Fruit fly (Drosophila melanogaster) whole organism, embryonic: ENCODE data around the gene Snx27.

ENCODE experiments used
- Atf-2 ChIP-seq: fragments of 200-800 bp; sonication (Bioruptor generic); optimal IDR thresholded peaks from 2 replicates; lab custom pipeline; 2016; ENCODE audit warnings: missing biosample characterization, missing genetic modification characterization
- BtbVII ChIP-seq: fragments of 200-800 bp; sonication (Bioruptor generic); optimal IDR thresholded peaks from 3 replicates; lab custom pipeline; 2017; ENCODE audit warnings: missing biosample characterization, mild to moderate bottlenecking, missing genetic modification characterization
- CG10147 ChIP-seq: fragments of 200-800 bp; sonication (Bioruptor generic); optimal IDR thresholded peaks from 2 replicates; lab custom pipeline; 2019; ENCODE audit warnings: missing biosample characterization, mild to moderate bottlenecking, missing genetic modification characterization, moderate library complexity
- CG10209 ChIP-seq: fragments of 200-800 bp; sonication (Bioruptor generic); optimal IDR thresholded peaks from 3 replicates; lab custom pipeline; 2017; ENCODE audit warnings: missing biosample characterization, mild to moderate bottlenecking, missing genetic modification characterization, missing genetic modification reagents
- CG10959 ChIP-seq: fragments of 200-800 bp; sonication (Bioruptor generic); IDR thresholded peaks from 2 replicates; pipeline ENCODE4 v1.3.6; 2022; ENCODE audit warnings: missing biosample characterization, missing genetic modification characterization
- CG11504 ChIP-seq: fragments of 200-800 bp; sonication (Bioruptor generic); optimal IDR thresholded peaks from 3 replicates; lab custom pipeline; 2019; ENCODE audit warnings: missing biosample characterization, mild to moderate bottlenecking, missing genetic modification characterization, moderate library complexity
- CG13123 ChIP-seq: fragments of 200-800 bp; sonication (Bioruptor generic); optimal IDR thresholded peaks from 2 replicates; lab custom pipeline; 2016; ENCODE audit warnings: missing biosample characterization, missing genetic modification characterization
- CG17568 ChIP-seq: fragments of 200-800 bp; sonication (Bioruptor generic); optimal IDR thresholded peaks from 2 replicates; lab custom pipeline; 2018; ENCODE audit warnings: missing biosample characterization, mild to moderate bottlenecking, missing genetic modification characterization, moderate library complexity
- CG30403 ChIP-seq: fragments of 200-800 bp; sonication (Bioruptor generic); optimal IDR thresholded peaks from 3 replicates; lab custom pipeline; 2016; ENCODE audit warnings: missing biosample characterization, missing genetic modification characterization
- CG33213 ChIP-seq: fragments of 200-800 bp; sonication (Bioruptor generic); optimal IDR thresholded peaks from 3 replicates; lab custom pipeline; 2016; ENCODE audit warnings: missing biosample characterization, missing genetic modification characterization
- CG3838 ChIP-seq: fragments of 200-800 bp; sonication (Bioruptor generic); optimal IDR thresholded peaks from 3 replicates; lab custom pipeline; 2016; ENCODE audit warnings: missing biosample characterization, missing genetic modification characterization
- CG4404 ChIP-seq: fragments of 200-800 bp; sonication (Bioruptor generic); IDR thresholded peaks from 2 replicates; pipeline ENCODE4 v1.3.6; 2022; ENCODE audit warnings: missing biosample characterization, missing genetic modification characterization
- CG8924 ChIP-seq: fragments of 200-800 bp; optimal IDR thresholded peaks from 3 replicates; lab custom pipeline; 2019; ENCODE audit warnings: missing biosample characterization, mild to moderate bottlenecking, missing genetic modification characterization, moderate library complexity
- CG9817 ChIP-seq: fragments of 200-800 bp; sonication (Bioruptor generic); optimal IDR thresholded peaks from 2 replicates; lab custom pipeline; 2018; ENCODE audit warnings: missing biosample characterization, mild to moderate bottlenecking, missing genetic modification characterization, moderate library complexity
- CG9876 ChIP-seq: fragments of 200-800 bp; sonication (Bioruptor generic); optimal IDR thresholded peaks from 2 replicates; lab custom pipeline; 2016; ENCODE audit warnings: missing biosample characterization, missing genetic modification characterization
- CG9932 ChIP-seq: fragments of 200-800 bp; sonication (Bioruptor generic); IDR thresholded peaks from 2 replicates; pipeline ENCODE4 v1.3.6; 2022; ENCODE audit warnings: missing biosample characterization, missing genetic modification characterization
- D19B ChIP-seq: fragments of 200-800 bp; sonication (Bioruptor generic); optimal IDR thresholded peaks from 2 replicates; lab custom pipeline; 2017; ENCODE audit warnings: missing biosample characterization, mild to moderate bottlenecking, missing genetic modification characterization
- Deaf1 ChIP-seq: fragments of 200-800 bp; optimal IDR thresholded peaks from 3 replicates; lab custom pipeline; 2019; ENCODE audit warnings: missing biosample characterization, mild to moderate bottlenecking, missing genetic modification characterization, moderate library complexity
- Dll ChIP-seq: fragments of 200-800 bp; sonication (Bioruptor generic); IDR thresholded peaks from 4 replicates; pipeline ENCODE4 v1.3.6; 2022; ENCODE audit warnings: missing biosample characterization, missing genetic modification characterization; ENCODE audit not compliant: partially characterized antibody
- HmgZ ChIP-seq: fragments of 200-800 bp; sonication (Bioruptor generic); optimal IDR thresholded peaks from 2 replicates; lab custom pipeline; 2018; ENCODE audit warnings: missing biosample characterization, mild to moderate bottlenecking, missing genetic modification characterization
- Meics ChIP-seq: fragments of 200-800 bp; sonication (Bioruptor generic); optimal IDR thresholded peaks from 2 replicates; lab custom pipeline; 2017; ENCODE audit warnings: missing biosample characterization, mild to moderate bottlenecking, missing genetic modification characterization
- Nf-YB ChIP-seq: fragments of 200-800 bp; sonication (Bioruptor generic); optimal IDR thresholded peaks from 3 replicates; lab custom pipeline; 2019; ENCODE audit warnings: missing biosample characterization, mild to moderate bottlenecking, missing genetic modification characterization, moderate library complexity
- Opbp ChIP-seq: fragments of 200-800 bp; sonication (Bioruptor generic); IDR thresholded peaks from 3 replicates; pipeline ENCODE4 v1.3.6; 2022; ENCODE audit warnings: missing biosample characterization, missing genetic modification characterization; ENCODE audit not compliant: partially characterized antibody
- Sin3A ChIP-seq: fragments of >200 bp; optimal IDR thresholded peaks from 2 replicates; lab custom pipeline; 2018
- Sry-β ChIP-seq: fragments of 200-800 bp; sonication (Bioruptor generic); optimal IDR thresholded peaks from 2 replicates; lab custom pipeline; 2018; ENCODE audit warnings: missing biosample characterization, mild to moderate bottlenecking, missing genetic modification characterization, moderate library complexity
- Vsx1 ChIP-seq: fragments of 200-800 bp; sonication (Bioruptor generic); optimal IDR thresholded peaks from 2 replicates; lab custom pipeline; 2017; ENCODE audit warnings: missing biosample characterization, mild to moderate bottlenecking, missing genetic modification characterization, missing genetic modification reagents
- ase ChIP-seq: fragments of 200-800 bp; sonication (Bioruptor generic); IDR thresholded peaks from 3 replicates; pipeline ENCODE4 v1.3.6; 2022; ENCODE audit warnings: missing biosample characterization, missing genetic modification characterization
- bowl ChIP-seq: fragments of 200-800 bp; sonication (Bioruptor generic); IDR thresholded peaks from 2 replicates; pipeline ENCODE4 v1.3.6; 2022; ENCODE audit warnings: missing biosample characterization, missing genetic modification characterization
- cato ChIP-seq: fragments of 200-800 bp; sonication (Bioruptor generic); optimal IDR thresholded peaks from 2 replicates; lab custom pipeline; 2016; ENCODE audit warnings: missing biosample characterization, missing genetic modification characterization, borderline replicate concordance
- cg ChIP-seq: fragments of 200-800 bp; sonication (Bioruptor generic); optimal IDR thresholded peaks from 3 replicates; lab custom pipeline; 2019; ENCODE audit warnings: missing biosample characterization, mild to moderate bottlenecking, missing genetic modification characterization, moderate library complexity
- danr ChIP-seq: fragments of 200-800 bp; sonication (Bioruptor generic); IDR thresholded peaks from 2 replicates; pipeline ENCODE4 v1.3.6; 2022; ENCODE audit warnings: missing biosample characterization, missing genetic modification characterization
- ftz-f1 ChIP-seq: fragments of 200-800 bp; sonication (Bioruptor generic); optimal IDR thresholded peaks from 2 replicates; lab custom pipeline; 2016; ENCODE audit warnings: missing biosample characterization, missing genetic modification characterization
- gro ChIP-seq: fragments of 200-800 bp; sonication (Bioruptor generic); optimal IDR thresholded peaks from 2 replicates; lab custom pipeline; 2016; ENCODE audit warnings: missing biosample characterization, missing genetic modification characterization
- hkb ChIP-seq, 2 experiments: fragments of 200-800 bp in 1 of 2; fragments of >200 bp in 1 of 2; sonication (Bioruptor generic) in 1 of 2; IDR thresholded peaks in 1 of 2; optimal IDR thresholded peaks in 1 of 2; 2 replicates each; pipeline versions ENCODE4 v1.3.6 to Lab custom; 2017 to 2022; ENCODE audit warnings: missing biosample characterization in 1 of 2, missing genetic modification characterization in 1 of 2
- jing ChIP-seq: fragments of 200-800 bp; sonication (Bioruptor generic); optimal IDR thresholded peaks from 2 replicates; lab custom pipeline; 2018; ENCODE audit warnings: missing biosample characterization, mild to moderate bottlenecking, missing genetic modification characterization
- kni ChIP-seq: fragments of 200-800 bp; sonication (Bioruptor generic); optimal IDR thresholded peaks from 3 replicates; lab custom pipeline; 2017; ENCODE audit warnings: mild to moderate bottlenecking, missing biosample characterization, missing genetic modification reagents, missing genetic modification characterization
- mld ChIP-seq: fragments of 200-800 bp; sonication (Bioruptor generic); IDR thresholded peaks from 3 replicates; pipeline ENCODE4 v1.3.6; 2022; ENCODE audit warnings: missing biosample characterization, missing genetic modification characterization; ENCODE audit not compliant: partially characterized antibody
- nau ChIP-seq: fragments of 200-800 bp; sonication (Bioruptor generic); optimal IDR thresholded peaks from 3 replicates; lab custom pipeline; 2017; ENCODE audit warnings: missing biosample characterization, mild to moderate bottlenecking, missing genetic modification characterization, missing genetic modification reagents
- run ChIP-seq: fragments of 200-800 bp; sonication (Bioruptor generic); optimal IDR thresholded peaks from 3 replicates; lab custom pipeline; 2018; ENCODE audit warnings: missing biosample characterization, mild to moderate bottlenecking, missing genetic modification characterization
- salm ChIP-seq: fragments of 200-800 bp; sonication (Bioruptor generic); optimal IDR thresholded peaks from 2 replicates; lab custom pipeline; 2018; ENCODE audit warnings: missing biosample characterization, mild to moderate bottlenecking, missing genetic modification characterization
- seq ChIP-seq: fragments of 200-800 bp; sonication (Bioruptor generic); IDR thresholded peaks from 2 replicates; pipeline ENCODE4 v1.3.6; 2022; ENCODE audit warnings: missing biosample characterization, missing genetic modification characterization
- sob ChIP-seq: fragments of 200-800 bp; sonication (Bioruptor generic); IDR thresholded peaks from 2 replicates; pipeline ENCODE4 v1.3.6; 2022; ENCODE audit warnings: missing biosample characterization, missing genetic modification characterization
- stc ChIP-seq: fragments of 200-800 bp; sonication (Bioruptor generic); IDR thresholded peaks from 2 replicates; pipeline ENCODE4 v1.3.6; 2022; ENCODE audit warnings: missing biosample characterization, missing genetic modification characterization
- tgo ChIP-seq: fragments of 200-800 bp; sonication (Bioruptor generic); IDR thresholded peaks from 3 replicates; pipeline ENCODE4 v1.3.6; 2022; ENCODE audit warnings: missing biosample characterization, missing genetic modification characterization
- ttk ChIP-seq: fragments of 200-800 bp; sonication (Bioruptor generic); IDR thresholded peaks from 2 replicates; pipeline ENCODE4 v2.1.2; 2022; ENCODE audit warnings: missing biosample characterization, missing genetic modification characterization
- tup ChIP-seq: fragments of 200-800 bp; sonication (Bioruptor generic); optimal IDR thresholded peaks from 2 replicates; lab custom pipeline; 2016; ENCODE audit warnings: missing biosample characterization, mild to moderate bottlenecking, missing genetic modification characterization, moderate library complexity
- usp ChIP-seq: fragments of >200 bp; optimal IDR thresholded peaks from 2 replicates; lab custom pipeline; 2017; ENCODE audit warnings: missing biosample characterization, missing genetic modification characterization
- vfl ChIP-seq: fragments of 200-800 bp; sonication (Bioruptor generic); optimal IDR thresholded peaks from 2 replicates; lab custom pipeline; 2016; ENCODE audit warnings: missing biosample characterization, missing genetic modification characterization
- yki ChIP-seq: fragments of >200 bp; optimal IDR thresholded peaks from 3 replicates; lab custom pipeline; 2018

The Snx27 gene

DNA sequence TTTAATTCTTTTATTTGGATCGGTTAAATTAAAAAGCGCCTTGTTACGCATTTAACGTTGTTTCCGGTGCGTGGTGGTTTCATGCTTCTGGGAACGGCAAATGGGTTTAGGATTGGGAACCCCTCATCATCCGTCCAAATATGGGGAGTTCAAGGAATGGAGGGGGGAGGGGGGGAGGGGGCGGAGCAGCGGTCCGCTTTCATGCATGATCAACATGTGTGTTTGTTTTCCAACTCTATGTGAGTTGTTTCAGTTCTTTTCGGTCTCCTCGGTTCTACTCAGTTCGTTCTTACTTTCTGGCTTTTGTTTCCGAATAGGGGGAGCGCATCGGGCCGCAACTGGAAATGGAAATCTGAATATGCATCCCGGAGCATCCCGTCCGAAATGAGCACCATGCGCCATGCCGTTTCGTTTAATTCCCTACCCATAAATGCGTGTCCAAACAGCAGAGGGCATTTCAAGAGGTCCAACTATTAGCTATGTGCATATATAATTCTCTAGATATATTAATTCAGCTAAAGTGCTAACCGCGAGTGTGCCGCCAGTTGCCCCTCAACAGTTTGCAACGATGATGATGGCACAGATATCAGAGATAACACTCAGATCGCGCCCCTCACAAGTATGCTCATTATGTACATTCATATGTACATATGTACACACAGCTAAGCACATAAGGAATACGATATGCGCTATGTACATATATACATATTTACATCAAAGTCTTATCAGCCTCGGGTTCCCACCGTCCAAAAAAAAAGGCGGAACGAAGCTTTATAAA lies 60.2 kb downstream of the Snx27 start:
- peak; percentile 93 for TF ChIP-seq BtbVII (GFP tag; lab: Kevin White, UChicago)
- no peak for TF ChIP-seq jing (GFP tag; lab: Kevin White, UChicago)
- TF ChIP-seq run (tag; lab: Kevin White, UChicago): peak; percentile 83
- peak; percentile 97 for TF ChIP-seq Vsx1 (GFP tag; lab: Kevin White, UChicago)
- TF ChIP-seq CG30403 (GFP tag; lab: Kevin White, UChicago): peak; percentile 64
- TF ChIP-seq CG13123 (GFP tag; lab: Kevin White, UChicago): peak; percentile 92
- TF ChIP-seq gro (GFP tag; lab: Kevin White, UChicago): peak; percentile 90
- TF ChIP-seq CG4404: peak; percentile 29; the same call in 1 of the 2 replicates
- TF ChIP-seq CG10959 (GFP tag; lab: Robert Waterston, UW): peak; percentile 79
- peak; percentile 52 for TF ChIP-seq D19B (GFP tag; lab: Kevin White, UChicago)
- TF ChIP-seq tgo (GFP tag; lab: Robert Waterston, UW): peak; percentile 62; the same call in 2 of the 3 replicates
- TF ChIP-seq usp: no peak
- peak; percentile 82 for TF ChIP-seq CG10147 (GFP tag; lab: Kevin White, UChicago)
- peak; percentile 90 for TF ChIP-seq CG9817
- peak; percentile 97 for TF ChIP-seq CG17568 (GFP tag; lab: Kevin White, UChicago)
- peak; percentile 92 for TF ChIP-seq Meics
- peak; percentile 93 for TF ChIP-seq seq (GFP tag; lab: Robert Waterston, UW)
- peak; percentile 77 for TF ChIP-seq Sry-β (GFP tag; lab: Kevin White, UChicago)
- TF ChIP-seq salm (tag; lab: Kevin White, UChicago): peak; percentile 94
- TF ChIP-seq Opbp (GFP tag; lab: Robert Waterston, UW): no peak
- TF ChIP-seq CG10209 (GFP tag; lab: Kevin White, UChicago): peak; percentile 95
- TF ChIP-seq CG3838 (GFP tag; lab: Kevin White, UChicago): peak; percentile 89
- TF ChIP-seq CG8924: peak; percentile 84
- TF ChIP-seq hkb (optimal IDR thresholded peaks at IDR 0.05; lab: Kevin White, UChicago): no peak
- peak; percentile 92 for TF ChIP-seq hkb (GFP tag; IDR thresholded peaks at IDR 0.05; lab: Robert Waterston, UW)
- TF ChIP-seq sob (GFP tag; lab: Robert Waterston, UW): peak; percentile 92
- TF ChIP-seq cato: peak; percentile 79
- TF ChIP-seq kni (GFP tag; lab: Kevin White, UChicago): peak; percentile 99
- peak; percentile 96 for TF ChIP-seq CG33213
- TF ChIP-seq vfl: peak; percentile 36
- peak; percentile 46; the same call in 1 of the 2 replicates for TF ChIP-seq ttk (GFP tag; lab: Robert Waterston, UW)
- TF ChIP-seq CG11504 (tag; lab: Kevin White, UChicago): peak; percentile 87
- TF ChIP-seq nau: peak; percentile 96
- peak; percentile 86 for TF ChIP-seq stc (GFP tag; lab: Robert Waterston, UW)
- TF ChIP-seq Deaf1 (tag; lab: Kevin White, UChicago): peak; percentile 49
- no peak for TF ChIP-seq Sin3A
- no peak for TF ChIP-seq yki (lab: Kevin White, UChicago)
- TF ChIP-seq danr (GFP tag; lab: Robert Waterston, UW): peak; percentile 83
- TF ChIP-seq bowl (GFP tag; lab: Robert Waterston, UW): 0 out of 2 replicates have a peak, but pooled peaks have one; percentile 45
- no peak for TF ChIP-seq cg (GFP tag; lab: Kevin White, UChicago)
- TF ChIP-seq CG9876: peak; percentile 57
- peak; percentile 91 for TF ChIP-seq tup (GFP tag; lab: Kevin White, UChicago)
- no peak for TF ChIP-seq Dll (GFP tag; lab: Robert Waterston, UW)
- TF ChIP-seq ftz-f1: peak; percentile 20
- TF ChIP-seq mld (GFP tag; lab: Robert Waterston, UW): no peak
- TF ChIP-seq HmgZ (tag; lab: Kevin White, UChicago): peak; percentile 96
- TF ChIP-seq Nf-YB: peak; percentile 82
- TF ChIP-seq CG9932 (GFP tag; lab: Robert Waterston, UW): no peak
- TF ChIP-seq Atf-2 (GFP tag; lab: Kevin White, UChicago): peak; percentile 88
- peak; percentile 71; the same call in 2 of the 3 replicates for TF ChIP-seq ase (GFP tag; lab: Robert Waterston, UW)
